Worm (Caenorhabditis elegans) whole organism, mixed stage, embryonic: Measurements from ENCODE around the gene Y42H9AR.1.
A peak's percentile ranks its signal among the peaks of the same experiment; 100 is the strongest.

ENCODE experiments used
- M03D4.4 ChIP-seq: sonication (generic microtip); optimal IDR thresholded peaks from 2 replicates; lab custom pipeline; 2017; ENCODE audit warnings: mild to moderate bottlenecking, missing genetic modification characterization, missing compliant biosample characterization
- bed-3 ChIP-seq: fragments of 200-800 bp; sonication (Bioruptor generic); optimal IDR thresholded peaks from 3 replicates; lab custom pipeline; 2018; ENCODE audit warnings: mild to moderate bottlenecking, missing genetic modification characterization, moderate library complexity, missing compliant biosample characterization
- blmp-1 ChIP-seq: fragments of 150-350 bp; optimal IDR thresholded peaks from 2 replicates; lab custom pipeline; 2014; ENCODE audit warnings: missing biosample characterization, missing genetic modification characterization
- ceh-39 ChIP-seq: fragments of 150-350 bp; optimal IDR thresholded peaks from 2 replicates; lab custom pipeline; 2014; ENCODE audit warnings: missing biosample characterization, missing genetic modification characterization
- ceh-43 ChIP-seq: fragments of 200-800 bp; sonication (Bioruptor generic); optimal IDR thresholded peaks from 2 replicates; lab custom pipeline; 2018; ENCODE audit warnings: mild to moderate bottlenecking, missing genetic modification characterization, moderate library complexity, missing compliant biosample characterization
- ceh-83 ChIP-seq: fragments of 200-800 bp; sonication (Bioruptor generic); optimal IDR thresholded peaks from 2 replicates; lab custom pipeline; 2018; ENCODE audit warnings: mild to moderate bottlenecking, missing genetic modification characterization, missing compliant biosample characterization
- ces-1 ChIP-seq: fragments of 150-350 bp; optimal IDR thresholded peaks from 2 replicates; lab custom pipeline; 2014; ENCODE audit warnings: missing biosample characterization, missing genetic modification reagents, missing genetic modification characterization
- cnd-1 ChIP-seq: fragments of 200-800 bp; sonication (Bioruptor generic); optimal IDR thresholded peaks from 2 replicates; lab custom pipeline; 2018; ENCODE audit warnings: mild to moderate bottlenecking, missing genetic modification characterization, missing compliant biosample characterization
- drap-1 ChIP-seq: fragments of 200-800 bp; sonication (Bioruptor generic); optimal IDR thresholded peaks from 3 replicates; lab custom pipeline; 2018; ENCODE audit warnings: mild to moderate bottlenecking, missing genetic modification characterization, missing compliant biosample characterization
- elt-1 ChIP-seq: sonication (generic microtip); optimal IDR thresholded peaks from 2 replicates; lab custom pipeline; 2017; ENCODE audit warnings: missing genetic modification characterization, mild to moderate bottlenecking, missing compliant biosample characterization, antibody characterized with exemption, moderate library complexity, borderline replicate concordance; ENCODE audit not compliant: insufficient read depth
- elt-3 ChIP-seq: fragments of 150-350 bp; optimal IDR thresholded peaks from 2 replicates; lab custom pipeline; 2014; ENCODE audit warnings: missing biosample characterization, missing genetic modification characterization
- flh-1 ChIP-seq: fragments of 200-800 bp; sonication (Bioruptor generic); optimal IDR thresholded peaks from 2 replicates; lab custom pipeline; 2018; ENCODE audit warnings: mild to moderate bottlenecking, missing genetic modification characterization, moderate library complexity, missing compliant biosample characterization
- ham-2 ChIP-seq: fragments of 200-800 bp; sonication (Bioruptor generic); optimal IDR thresholded peaks from 2 replicates; lab custom pipeline; 2018; ENCODE audit warnings: mild to moderate bottlenecking, missing genetic modification characterization, missing compliant biosample characterization
- hlh-1 ChIP-seq: fragments of 150-350 bp; optimal IDR thresholded peaks from 2 replicates; lab custom pipeline; 2014; ENCODE audit warnings: missing biosample characterization, missing genetic modification reagents, missing genetic modification characterization
- lin-13 ChIP-seq: fragments of 150-350 bp; optimal IDR thresholded peaks from 2 replicates; lab custom pipeline; 2014; ENCODE audit warnings: missing biosample characterization, missing genetic modification characterization
- lin-32 ChIP-seq: fragments of 200-800 bp; sonication (Bioruptor generic); optimal IDR thresholded peaks from 2 replicates; lab custom pipeline; 2018; ENCODE audit warnings: mild to moderate bottlenecking, missing genetic modification characterization, missing compliant biosample characterization
- lsy-2 ChIP-seq: fragments of 150-350 bp; optimal IDR thresholded peaks from 2 replicates; lab custom pipeline; 2014; ENCODE audit warnings: missing biosample characterization, missing genetic modification characterization
- mab-5 ChIP-seq: fragments of 150-350 bp; optimal IDR thresholded peaks from 2 replicates; lab custom pipeline; 2014; ENCODE audit warnings: missing biosample characterization, missing genetic modification characterization
- mep-1 ChIP-seq: fragments of 150-350 bp; optimal IDR thresholded peaks from 2 replicates; lab custom pipeline; 2017; ENCODE audit warnings: missing biosample characterization, missing genetic modification reagents, missing genetic modification characterization, inconsistent platforms
- mls-2 ChIP-seq: sonication (generic microtip); optimal IDR thresholded peaks from 2 replicates; lab custom pipeline; 2016; ENCODE audit warnings: mild to moderate bottlenecking, missing genetic modification characterization, moderate library complexity, missing compliant biosample characterization
- nhr-12 ChIP-seq: fragments of 150-350 bp; optimal IDR thresholded peaks from 2 replicates; lab custom pipeline; 2014; ENCODE audit warnings: missing biosample characterization, missing genetic modification characterization
- nhr-2 ChIP-seq: fragments of 150-350 bp; optimal IDR thresholded peaks from 2 replicates; lab custom pipeline; 2014; ENCODE audit warnings: missing biosample characterization, missing genetic modification characterization
- nhr-237 ChIP-seq: fragments of 150-350 bp; optimal IDR thresholded peaks from 2 replicates; lab custom pipeline; 2014; ENCODE audit warnings: missing biosample characterization, missing genetic modification characterization
- nhr-28 ChIP-seq: fragments of 150-350 bp; optimal IDR thresholded peaks from 2 replicates; lab custom pipeline; 2014; ENCODE audit warnings: missing biosample characterization, missing genetic modification characterization
- nhr-76 ChIP-seq: sonication (generic microtip); optimal IDR thresholded peaks from 2 replicates; lab custom pipeline; 2017; ENCODE audit warnings: missing biosample characterization, missing genetic modification characterization
- pha-4 ChIP-seq: fragments of 150-350 bp; optimal IDR thresholded peaks from 2 replicates; lab custom pipeline; 2018; ENCODE audit warnings: missing biosample characterization, missing genetic modification reagents, missing genetic modification characterization
- sem-2 ChIP-seq: fragments of 200-800 bp; sonication (Bioruptor generic); optimal IDR thresholded peaks from 2 replicates; lab custom pipeline; 2018; ENCODE audit warnings: mild to moderate bottlenecking, missing genetic modification characterization, missing compliant biosample characterization
- snpc-4 ChIP-seq: fragments of 150-350 bp; optimal IDR thresholded peaks from 2 replicates; lab custom pipeline; 2014; ENCODE audit warnings: missing biosample characterization, missing genetic modification characterization
- sptf-1 ChIP-seq: sonication (generic microtip); optimal IDR thresholded peaks from 2 replicates; lab custom pipeline; 2017; ENCODE audit warnings: mild to moderate bottlenecking, missing genetic modification characterization, moderate library complexity, missing compliant biosample characterization
- tbx-8 ChIP-seq: fragments of 200-800 bp; sonication (Bioruptor generic); optimal IDR thresholded peaks from 2 replicates; lab custom pipeline; 2018; ENCODE audit warnings: mild to moderate bottlenecking, missing genetic modification characterization, moderate library complexity, missing compliant biosample characterization
- unc-120 ChIP-seq: sonication (generic microtip); optimal IDR thresholded peaks from 2 replicates; lab custom pipeline; 2017; ENCODE audit warnings: missing genetic modification characterization, missing compliant biosample characterization; ENCODE audit not compliant: poor library complexity, severe bottlenecking
- unc-39 ChIP-seq: fragments of 150-350 bp; optimal IDR thresholded peaks from 2 replicates; lab custom pipeline; 2014; ENCODE audit warnings: missing biosample characterization, missing genetic modification characterization
- unc-62 ChIP-seq: fragments of 150-350 bp; optimal IDR thresholded peaks from 2 replicates; lab custom pipeline; 2014; ENCODE audit warnings: missing biosample characterization, missing genetic modification reagents, missing genetic modification characterization
- zip-8 ChIP-seq: fragments of 150-350 bp; optimal IDR thresholded peaks from 2 replicates; lab custom pipeline; 2014; ENCODE audit warnings: missing biosample characterization, missing genetic modification characterization
- ztf-11 ChIP-seq: fragments of 150-350 bp; optimal IDR thresholded peaks from 2 replicates; lab custom pipeline; 2014; ENCODE audit warnings: missing biosample characterization, missing genetic modification characterization

Gene Y42H9AR.1

DNA sequence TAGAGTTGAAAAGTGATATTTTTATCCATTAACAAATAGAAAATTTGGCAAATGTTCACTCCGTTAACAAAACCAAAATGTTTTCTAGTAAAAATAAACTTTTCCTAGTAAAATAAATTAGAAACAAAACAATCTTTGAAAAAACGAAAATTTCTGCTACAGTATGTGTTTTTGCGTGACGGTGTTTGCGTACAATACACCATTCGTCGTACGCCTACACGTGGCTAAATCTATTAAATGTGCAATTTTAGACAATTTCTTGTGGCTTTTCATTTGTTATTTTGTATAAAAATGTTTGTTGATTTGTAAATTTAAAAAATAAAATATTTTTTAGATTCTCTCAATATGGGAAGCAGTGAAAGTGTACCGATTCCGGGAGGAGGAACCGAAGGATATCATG is at the start of gene Y42H9AR.1:
Gene Y42H9AR.1 (plus strand): TSS at position 233 of the 400 bp plus-strand sequence.
- TF ChIP-seq nhr-76 (tag; lab: Kevin White, UChicago) = no peak
- no peak for TF ChIP-seq elt-1 (tag; lab: Kevin White, UChicago)
- peak; percentile 48 for TF ChIP-seq lsy-2 (tag; lab: Kevin White, UChicago)
- no peak for TF ChIP-seq lin-32 (GFP tag; lab: Kevin White, UChicago)
- no peak for TF ChIP-seq unc-62 (GFP tag; lab: Kevin White, UChicago)
- TF ChIP-seq ces-1 (GFP tag; lab: Kevin White, UChicago) = peak; percentile 67
- TF ChIP-seq unc-39 = no peak
- no peak for TF ChIP-seq ceh-43 (GFP tag; lab: Kevin White, UChicago)
- TF ChIP-seq nhr-12 (tag; lab: Kevin White, UChicago) = no peak
- TF ChIP-seq, all 35 proteins: peak for 2

DNA sequence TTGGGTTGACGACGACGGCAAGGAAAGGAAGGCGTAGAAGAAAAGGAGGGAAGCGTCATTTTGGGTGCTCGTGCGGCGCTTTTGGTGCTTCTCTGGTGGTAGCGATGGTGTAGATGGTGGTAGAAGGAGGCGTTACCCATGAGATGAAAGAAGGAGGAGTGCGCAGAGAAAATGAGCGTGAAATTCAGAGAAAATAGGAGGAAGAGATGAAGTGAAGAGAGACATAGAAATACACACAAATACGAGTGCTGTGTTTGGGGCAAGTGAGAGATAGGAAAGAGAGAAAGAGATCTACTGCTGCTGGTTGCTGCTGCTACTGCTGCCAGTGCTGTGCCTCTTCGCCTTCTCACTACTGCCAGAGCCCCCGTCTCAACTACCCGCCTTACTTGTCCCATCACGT is 46.6 kb upstream of the Y42H9AR.1 start:
- no peak for TF ChIP-seq nhr-28 (tag; lab: Kevin White, UChicago)
- TF ChIP-seq ham-2 (GFP tag; lab: Kevin White, UChicago) = peak; percentile 29
- no peak for TF ChIP-seq nhr-237 (tag; lab: Kevin White, UChicago)
- TF ChIP-seq mls-2 (tag; lab: Kevin White, UChicago) = peak; percentile 58
- no peak for TF ChIP-seq ceh-39 (tag; lab: Kevin White, UChicago)
- TF ChIP-seq lin-32 (GFP tag; lab: Kevin White, UChicago) = no peak
- TF ChIP-seq unc-62 (GFP tag; lab: Kevin White, UChicago) = peak; percentile 8
- TF ChIP-seq mab-5 (tag; lab: Kevin White, UChicago) = no peak
- TF ChIP-seq ces-1 (GFP tag; lab: Kevin White, UChicago) = peak; percentile 48
- no peak for TF ChIP-seq blmp-1 (tag; lab: Kevin White, UChicago)
- TF ChIP-seq M03D4.4 = peak; percentile 36
- TF ChIP-seq drap-1 (GFP tag; lab: Kevin White, UChicago) = peak; percentile 15
- no peak for TF ChIP-seq elt-1 (tag; lab: Kevin White, UChicago)
- no peak for TF ChIP-seq elt-3 (tag; lab: Kevin White, UChicago)
- TF ChIP-seq nhr-12 (tag; lab: Kevin White, UChicago) = no peak
- TF ChIP-seq hlh-1 = no peak
- TF ChIP-seq lin-13 (tag; lab: Kevin White, UChicago) = no peak
- peak; percentile 24 for TF ChIP-seq lsy-2 (tag; lab: Kevin White, UChicago)
- no peak for TF ChIP-seq ceh-83
- peak; percentile 34 for TF ChIP-seq ztf-11 (tag; lab: Kevin White, UChicago)
- TF ChIP-seq zip-8 = no peak
- peak; percentile 19 for TF ChIP-seq pha-4 (tag; lab: Kevin White, UChicago)
- no peak for TF ChIP-seq ceh-43 (GFP tag; lab: Kevin White, UChicago)
- no peak for TF ChIP-seq flh-1 (GFP tag; lab: Kevin White, UChicago)
- peak; percentile 30 for TF ChIP-seq mep-1
- no peak for TF ChIP-seq nhr-76 (tag; lab: Kevin White, UChicago)
- no peak for TF ChIP-seq unc-39
- TF ChIP-seq sptf-1 (tag; lab: Kevin White, UChicago) = peak; percentile 71
- TF ChIP-seq sem-2 (GFP tag; lab: Kevin White, UChicago) = no peak
- TF ChIP-seq tbx-8 (GFP tag; lab: Kevin White, UChicago) = no peak
- no peak for TF ChIP-seq bed-3 (GFP tag; lab: Kevin White, UChicago)
- peak; percentile 77 for TF ChIP-seq unc-120
- no peak for TF ChIP-seq nhr-2 (tag; lab: Kevin White, UChicago)
- TF ChIP-seq cnd-1 (tag; lab: Kevin White, UChicago) = no peak
- TF ChIP-seq snpc-4 (tag; lab: Kevin White, UChicago) = no peak

DNA sequence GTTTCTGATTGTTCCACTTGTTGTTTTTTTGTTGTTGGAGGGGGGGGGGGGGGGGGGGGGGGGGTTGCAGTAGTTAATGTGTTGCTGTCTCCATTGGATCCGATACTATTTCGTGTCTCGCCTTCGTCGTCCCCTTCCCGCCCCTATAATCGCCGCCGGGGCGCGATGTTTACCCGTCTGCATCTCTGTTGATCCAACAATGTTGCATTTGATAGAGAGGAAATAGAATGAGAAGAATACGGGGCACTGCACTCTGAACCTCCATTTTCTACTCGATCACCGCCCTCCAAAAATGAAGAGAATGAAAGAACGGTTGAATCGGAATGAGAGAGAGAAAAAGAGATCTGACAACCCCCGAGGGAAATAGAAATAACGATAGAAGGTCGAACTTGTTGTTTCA is 45.4 kb upstream of the Y42H9AR.1 start:
- TF ChIP-seq ztf-11 (tag; lab: Kevin White, UChicago) (no peak), sem-2 (GFP tag; lab: Kevin White, UChicago) (no peak), tbx-8 (GFP tag; lab: Kevin White, UChicago) (no peak), unc-120 (no peak), nhr-76 (tag; lab: Kevin White, UChicago) (no peak), lin-32 (GFP tag; lab: Kevin White, UChicago) (no peak), mls-2 (tag; lab: Kevin White, UChicago) (peak; percentile 34), ces-1 (GFP tag; lab: Kevin White, UChicago) (no peak), nhr-2 (tag; lab: Kevin White, UChicago) (no peak)
